Fruit fly (Drosophila melanogaster) whole organism, embryonic: Measurements from ENCODE around the gene Creld.

Source experiments
- CG10959 ChIP-seq: fragments of 200-800 bp; sonication (Bioruptor generic); IDR thresholded peaks from 2 replicates; pipeline ENCODE4 v1.3.6; 2022; ENCODE audit warnings: missing biosample characterization, missing genetic modification characterization
- CG15011 ChIP-seq: fragments of 200-800 bp; sonication (Bioruptor generic); optimal IDR thresholded peaks from 3 replicates; lab custom pipeline; 2018; ENCODE audit warnings: missing biosample characterization, mild to moderate bottlenecking, missing genetic modification characterization
- CG17568 ChIP-seq: fragments of 200-800 bp; sonication (Bioruptor generic); optimal IDR thresholded peaks from 2 replicates; lab custom pipeline; 2018; ENCODE audit warnings: missing biosample characterization, mild to moderate bottlenecking, missing genetic modification characterization, moderate library complexity
- CG17912 ChIP-seq: fragments of 200-800 bp; sonication (Bioruptor generic); optimal IDR thresholded peaks from 2 replicates; lab custom pipeline; 2018; ENCODE audit warnings: missing biosample characterization, mild to moderate bottlenecking, missing genetic modification characterization
- CG2199 ChIP-seq: fragments of 200-800 bp; sonication (Bioruptor generic); IDR thresholded peaks from 3 replicates; pipeline ENCODE4 v1.3.6; 2022; ENCODE audit warnings: missing biosample characterization, missing genetic modification characterization
- CG2202 ChIP-seq: fragments of 200-800 bp; sonication (Bioruptor generic); optimal IDR thresholded peaks from 2 replicates; lab custom pipeline; 2018; ENCODE audit warnings: missing biosample characterization, mild to moderate bottlenecking, missing genetic modification characterization
- CG3065 ChIP-seq: fragments of 200-800 bp; sonication (Bioruptor generic); optimal IDR thresholded peaks from 2 replicates; lab custom pipeline; 2016; ENCODE audit warnings: missing biosample characterization, missing genetic modification characterization
- CG31224 ChIP-seq: fragments of 200-800 bp; sonication (Bioruptor generic); IDR thresholded peaks from 2 replicates; pipeline ENCODE4 v1.3.6; 2022; ENCODE audit warnings: missing biosample characterization, missing genetic modification characterization
- CG31365 ChIP-seq: fragments of 200-800 bp; sonication (Bioruptor generic); optimal IDR thresholded peaks from 2 replicates; lab custom pipeline; 2018; ENCODE audit warnings: missing biosample characterization, mild to moderate bottlenecking, missing genetic modification characterization
- CG3281 ChIP-seq: fragments of 200-800 bp; sonication (Bioruptor generic); optimal IDR thresholded peaks from 3 replicates; lab custom pipeline; 2017; ENCODE audit warnings: missing biosample characterization, mild to moderate bottlenecking, missing genetic modification characterization
- CG34422 ChIP-seq: fragments of 200-800 bp; sonication (Bioruptor generic); IDR thresholded peaks from 3 replicates; pipeline ENCODE4 v1.3.6; 2022; ENCODE audit warnings: missing biosample characterization, missing genetic modification characterization
- CG3995 ChIP-seq: fragments of 200-800 bp; sonication (Bioruptor generic); optimal IDR thresholded peaks from 3 replicates; lab custom pipeline; 2016; ENCODE audit warnings: missing biosample characterization, missing genetic modification characterization
- CG4424 ChIP-seq: fragments of 200-800 bp; sonication (Bioruptor generic); optimal IDR thresholded peaks from 3 replicates; lab custom pipeline; 2016; ENCODE audit warnings: missing biosample characterization, missing genetic modification characterization
- CG6175 ChIP-seq: fragments of 200-800 bp; sonication (Bioruptor generic); IDR thresholded peaks from 3 replicates; pipeline ENCODE4 v1.3.6; 2022; ENCODE audit warnings: missing biosample characterization, missing genetic modification characterization
- CG6683 ChIP-seq: fragments of 200-800 bp; sonication (Bioruptor generic); optimal IDR thresholded peaks from 2 replicates; lab custom pipeline; 2017; ENCODE audit warnings: missing biosample characterization, mild to moderate bottlenecking, missing genetic modification characterization, missing genetic modification reagents
- CG7556 ChIP-seq: fragments of 200-800 bp; sonication (Bioruptor generic); optimal IDR thresholded peaks from 2 replicates; lab custom pipeline; 2017; ENCODE audit warnings: missing biosample characterization, mild to moderate bottlenecking, missing genetic modification characterization
- CHES-1-like ChIP-seq: fragments of 200-800 bp; sonication (Bioruptor generic); optimal IDR thresholded peaks from 2 replicates; lab custom pipeline; 2016; ENCODE audit warnings: missing biosample characterization, missing genetic modification characterization
- CoRest ChIP-seq: fragments of 200-800 bp; sonication (Bioruptor generic); optimal IDR thresholded peaks from 3 replicates; lab custom pipeline; 2018; ENCODE audit warnings: missing biosample characterization, mild to moderate bottlenecking, missing genetic modification characterization, moderate library complexity
- Doc3 ChIP-seq: fragments of 200-800 bp; sonication (Bioruptor generic); IDR thresholded peaks from 3 replicates; pipeline ENCODE4 v1.3.6; 2022; ENCODE audit warnings: missing biosample characterization, missing genetic modification characterization; ENCODE audit not compliant: partially characterized antibody
- Hand ChIP-seq: fragments of 200-800 bp; sonication (Bioruptor generic); optimal IDR thresholded peaks from 2 replicates; lab custom pipeline; 2017; ENCODE audit warnings: mild to moderate bottlenecking, missing biosample characterization, missing genetic modification reagents, missing genetic modification characterization
- Hmx ChIP-seq: fragments of 200-800 bp; sonication (Bioruptor generic); optimal IDR thresholded peaks from 2 replicates; lab custom pipeline; 2016; ENCODE audit warnings: missing biosample characterization, missing genetic modification characterization
- Hsf ChIP-seq: fragments of 200-800 bp; sonication (Bioruptor generic); optimal IDR thresholded peaks from 3 replicates; lab custom pipeline; 2016; ENCODE audit warnings: missing biosample characterization, missing genetic modification characterization
- Lim3 ChIP-seq: fragments of 200-800 bp; sonication (Bioruptor generic); IDR thresholded peaks from 2 replicates; pipeline ENCODE4 v1.3.6; 2022; ENCODE audit warnings: missing biosample characterization, missing genetic modification characterization
- Neu2 ChIP-seq: fragments of 200-800 bp; sonication (Bioruptor generic); optimal IDR thresholded peaks from 3 replicates; lab custom pipeline; 2016; ENCODE audit warnings: missing biosample characterization, missing genetic modification characterization, borderline replicate concordance
- Opbp ChIP-seq: fragments of 200-800 bp; sonication (Bioruptor generic); IDR thresholded peaks from 3 replicates; pipeline ENCODE4 v1.3.6; 2022; ENCODE audit warnings: missing biosample characterization, missing genetic modification characterization; ENCODE audit not compliant: partially characterized antibody
- Pdp1 ChIP-seq, 2 experiments: fragments of 200-800 bp; sonication (Bioruptor generic); optimal IDR thresholded peaks; 3 replicates each; lab custom pipeline; 2016; ENCODE audit warnings: missing biosample characterization in 2 of 2, missing genetic modification characterization in 2 of 2, mild to moderate bottlenecking in 1 of 2, moderate library complexity in 1 of 2
- Poxn ChIP-seq: fragments of 200-800 bp; sonication (Bioruptor generic); IDR thresholded peaks from 2 replicates; pipeline ENCODE4 v1.3.6; 2022; ENCODE audit warnings: missing biosample characterization, missing genetic modification characterization
- Sin3A ChIP-seq: fragments of >200 bp; optimal IDR thresholded peaks from 2 replicates; lab custom pipeline; 2018
- Sox100B ChIP-seq: fragments of 200-800 bp; sonication (Bioruptor generic); optimal IDR thresholded peaks from 3 replicates; lab custom pipeline; 2018; ENCODE audit warnings: missing biosample characterization, mild to moderate bottlenecking, missing genetic modification characterization
- ase ChIP-seq: fragments of 200-800 bp; sonication (Bioruptor generic); IDR thresholded peaks from 3 replicates; pipeline ENCODE4 v1.3.6; 2022; ENCODE audit warnings: missing biosample characterization, missing genetic modification characterization
- br ChIP-seq: fragments of >200 bp; optimal IDR thresholded peaks from 2 replicates; lab custom pipeline; 2017
- cad ChIP-seq: fragments of >200 bp; optimal IDR thresholded peaks from 2 replicates; lab custom pipeline; 2017; ENCODE audit warnings: missing biosample characterization, missing genetic modification characterization
- cato ChIP-seq: fragments of 200-800 bp; sonication (Bioruptor generic); optimal IDR thresholded peaks from 2 replicates; lab custom pipeline; 2016; ENCODE audit warnings: missing biosample characterization, missing genetic modification characterization, borderline replicate concordance
- crp ChIP-seq, 2 experiments: fragments of 200-800 bp; sonication (Bioruptor generic); optimal IDR thresholded peaks; 2 replicates in 1 of 2; 3 replicates in 1 of 2; lab custom pipeline; 2017; ENCODE audit warnings: missing biosample characterization in 2 of 2, missing genetic modification characterization in 2 of 2, mild to moderate bottlenecking in 1 of 2, moderate library complexity in 1 of 2
- dmrt11E ChIP-seq: fragments of 200-800 bp; sonication (Bioruptor generic); optimal IDR thresholded peaks from 3 replicates; lab custom pipeline; 2018; ENCODE audit warnings: missing biosample characterization, mild to moderate bottlenecking, missing genetic modification characterization, moderate library complexity
- dmrt99B ChIP-seq: fragments of 200-800 bp; sonication (Bioruptor generic); optimal IDR thresholded peaks from 2 replicates; lab custom pipeline; 2018; ENCODE audit warnings: missing biosample characterization, mild to moderate bottlenecking, missing genetic modification characterization, moderate library complexity
- h ChIP-seq: fragments of >200 bp; optimal IDR thresholded peaks from 2 replicates; lab custom pipeline; 2017
- lbe ChIP-seq: fragments of 200-800 bp; sonication (Bioruptor generic); optimal IDR thresholded peaks from 2 replicates; lab custom pipeline; 2016; ENCODE audit warnings: missing biosample characterization, mild to moderate bottlenecking, missing genetic modification characterization
- lola ChIP-seq, 3 experiments: fragments of >200 bp in 2 of 3; fragments of 200-800 bp in 1 of 3; sonication (Bioruptor generic) in 1 of 3; optimal IDR thresholded peaks; 2 replicates each; lab custom pipeline; 2017 to 2019; ENCODE audit warnings: missing biosample characterization in 3 of 3, missing genetic modification characterization in 3 of 3, mild to moderate bottlenecking in 1 of 3, moderate library complexity in 1 of 3
- maf-S ChIP-seq: fragments of 200-800 bp; sonication (Bioruptor generic); optimal IDR thresholded peaks from 2 replicates; lab custom pipeline; 2016; ENCODE audit warnings: missing biosample characterization, missing genetic modification characterization
- mirr ChIP-seq: fragments of 200-800 bp; sonication (Bioruptor generic); optimal IDR thresholded peaks from 3 replicates; lab custom pipeline; 2018; ENCODE audit warnings: missing biosample characterization, mild to moderate bottlenecking, missing genetic modification characterization
- odd ChIP-seq: fragments of 200-800 bp; sonication (Bioruptor generic); optimal IDR thresholded peaks from 2 replicates; lab custom pipeline; 2017; ENCODE audit warnings: missing biosample characterization, mild to moderate bottlenecking, missing genetic modification characterization
- p53 ChIP-seq: fragments of 200-800 bp; sonication (Bioruptor generic); optimal IDR thresholded peaks from 2 replicates; lab custom pipeline; 2016; ENCODE audit warnings: missing biosample characterization, missing genetic modification characterization
- pan ChIP-seq, 4 experiments: fragments of >200 bp in 3 of 4; fragments of 200-800 bp in 1 of 4; sonication (Bioruptor generic) in 1 of 4; optimal IDR thresholded peaks in 3 of 4; IDR thresholded peaks in 1 of 4; 2 replicates each; pipeline versions ENCODE4 v1.3.6 to Lab custom; 2017 to 2022; ENCODE audit warnings: missing biosample characterization in 2 of 4, missing genetic modification characterization in 2 of 4, mixed read lengths in 1 of 4
- peb ChIP-seq: fragments of 200-800 bp; sonication (Bioruptor generic); IDR thresholded peaks from 2 replicates; pipeline ENCODE4 v1.3.6; 2022; ENCODE audit warnings: missing biosample characterization, missing genetic modification characterization
- sd ChIP-seq: fragments of 200-800 bp; sonication (Bioruptor generic); optimal IDR thresholded peaks from 3 replicates; lab custom pipeline; 2018; ENCODE audit warnings: missing biosample characterization, mild to moderate bottlenecking, missing genetic modification characterization, moderate library complexity
- sens-2 ChIP-seq: fragments of 200-800 bp; sonication (Bioruptor generic); IDR thresholded peaks from 2 replicates; pipeline ENCODE4 v1.3.6; 2022; ENCODE audit warnings: missing biosample characterization, missing genetic modification characterization
- slp2 ChIP-seq: fragments of 200-800 bp; sonication (Bioruptor generic); optimal IDR thresholded peaks from 2 replicates; lab custom pipeline; 2016; ENCODE audit warnings: missing biosample characterization, missing genetic modification characterization
- wek ChIP-seq: fragments of 200-800 bp; sonication (Bioruptor generic); optimal IDR thresholded peaks from 3 replicates; lab custom pipeline; 2018; ENCODE audit warnings: missing biosample characterization, mild to moderate bottlenecking, missing genetic modification characterization, moderate library complexity
- z ChIP-seq: fragments of 200-800 bp; sonication (Bioruptor generic); IDR thresholded peaks from 3 replicates; pipeline ENCODE4 v1.3.6; 2022; ENCODE audit warnings: missing biosample characterization, missing genetic modification characterization
- zen2 ChIP-seq: fragments of 200-800 bp; sonication (Bioruptor generic); IDR thresholded peaks from 3 replicates; pipeline ENCODE4 v1.3.6; 2022; ENCODE audit warnings: missing biosample characterization, missing genetic modification characterization; ENCODE audit not compliant: partially characterized antibody

Creld gene

DNA sequence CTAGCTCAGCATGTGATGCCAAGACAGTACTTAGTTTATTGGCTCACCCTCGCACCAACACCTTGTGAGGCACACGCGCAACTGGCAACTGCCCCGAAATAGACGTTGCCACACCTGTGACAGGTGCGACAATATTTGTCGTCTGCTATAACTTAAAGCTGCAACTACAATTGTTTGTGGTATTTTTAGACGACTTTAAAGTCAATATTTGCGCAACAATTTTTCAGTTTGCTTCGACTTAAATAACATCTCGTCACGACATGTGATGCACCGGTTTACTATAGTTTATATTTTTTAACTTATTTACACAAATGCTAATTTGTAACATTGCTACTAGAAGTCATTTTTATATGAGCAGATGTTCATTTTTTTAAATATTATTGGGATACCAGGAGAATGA lies 21.0 kb upstream of the Creld start (continued):
- peak; percentile 79 for TF ChIP-seq wek (GFP tag; lab: Kevin White, UChicago)
- no peak for TF ChIP-seq CG3065 (GFP tag; lab: Kevin White, UChicago)
- peak; percentile 28 for TF ChIP-seq dmrt99B (tag; lab: Kevin White, UChicago)
- peak; percentile 53 for TF ChIP-seq CG6683
- peak; percentile 14 for TF ChIP-seq CG4424 (GFP tag; lab: Kevin White, UChicago)
- TF ChIP-seq z (GFP tag; lab: Robert Waterston, UW) = no peak
- TF ChIP-seq CG10959 (GFP tag; lab: Robert Waterston, UW) = no peak
- no peak for TF ChIP-seq CG3995 (GFP tag; lab: Kevin White, UChicago)
- TF ChIP-seq zen2 (GFP tag; lab: Robert Waterston, UW) = no peak
- no peak for TF ChIP-seq br
- no peak for TF ChIP-seq slp2 (GFP tag; lab: Kevin White, UChicago)
- peak in 1 of 2 experiments; percentile 42 for TF ChIP-seq Pdp1 (GFP tag; optimal IDR thresholded peaks at IDR 0.05; lab: Kevin White, UChicago)
- no peak for TF ChIP-seq p53
- TF ChIP-seq maf-S (GFP tag; lab: Kevin White, UChicago) = no peak
- TF ChIP-seq CG31365 (tag; lab: Kevin White, UChicago) = peak; percentile 40
- TF ChIP-seq lbe (GFP tag; lab: Kevin White, UChicago) = peak; percentile 78
- no peak for TF ChIP-seq Doc3 (GFP tag; lab: Robert Waterston, UW)
- no peak for TF ChIP-seq CHES-1-like (GFP tag; lab: Kevin White, UChicago)
- no peak for TF ChIP-seq cato (GFP tag; lab: Kevin White, UChicago)
- TF ChIP-seq CG7556 (GFP tag; lab: Kevin White, UChicago) = peak; percentile 46
- no peak for TF ChIP-seq CoRest (tag; lab: Kevin White, UChicago)
- TF ChIP-seq Lim3 (GFP tag; lab: Robert Waterston, UW) = no peak
- TF ChIP-seq CG3281 = peak; percentile 63
- no peak for TF ChIP-seq Neu2 (GFP tag; lab: Kevin White, UChicago)
- no peak for TF ChIP-seq Poxn (GFP tag; lab: Robert Waterston, UW)
- TF ChIP-seq CG31224 = no peak
- TF ChIP-seq CG17912 (GFP tag; lab: Kevin White, UChicago) = no peak
- peak; percentile 19 for TF ChIP-seq mirr (GFP tag; lab: Kevin White, UChicago)
- TF ChIP-seq pan (optimal IDR thresholded peaks at IDR 0.05; lab: Kevin White, UChicago) = no peak
- TF ChIP-seq pan (GFP tag; optimal IDR thresholded peaks at IDR 0.05 in 1 of 2, IDR thresholded peaks at IDR 0.05 in 1 of 2) = peak in 1 of 2 experiments; percentile 38
- no peak for TF ChIP-seq sens-2 (GFP tag; lab: Robert Waterston, UW)
- no peak for TF ChIP-seq h
- TF ChIP-seq CG2202 (tag; lab: Kevin White, UChicago) = no peak
- peak; percentile 72 for TF ChIP-seq CG17568 (GFP tag; lab: Kevin White, UChicago)
- TF ChIP-seq CG6175 = 0 out of 3 replicates have a peak, but pooled peaks have one; percentile 29
- TF ChIP-seq lola (GFP tag; optimal IDR thresholded peaks at IDR 0.05; lab: Kevin White, UChicago) = peak in 1 of 3 experiments; percentile 1
- TF ChIP-seq CG34422 = no peak
- TF ChIP-seq Sin3A (lab: Kevin White, UChicago) = no peak
- peak; percentile 74 for TF ChIP-seq Sox100B (GFP tag; lab: Kevin White, UChicago)
- TF ChIP-seq cad (GFP tag; lab: Kevin White, UChicago) = no peak
- peak; percentile 71 for TF ChIP-seq odd (GFP tag; lab: Kevin White, UChicago)
- TF ChIP-seq Hand (GFP tag; lab: Kevin White, UChicago) = peak; percentile 14
- no peak for TF ChIP-seq peb (GFP tag; lab: Robert Waterston, UW)
- TF ChIP-seq sd = peak; percentile 25
- TF ChIP-seq ase (GFP tag; lab: Robert Waterston, UW) = no peak
- no peak for TF ChIP-seq Opbp (GFP tag; lab: Robert Waterston, UW)
- TF ChIP-seq crp (GFP tag; optimal IDR thresholded peaks at IDR 0.05; lab: Kevin White, UChicago) = no peak
- TF ChIP-seq Hmx (GFP tag; lab: Kevin White, UChicago) = no peak
- TF ChIP-seq CG2199 (GFP tag; lab: Robert Waterston, UW) = no peak
- no peak for TF ChIP-seq dmrt11E (tag; lab: Kevin White, UChicago)
- peak; percentile 28 for TF ChIP-seq CG15011 (GFP tag; lab: Kevin White, UChicago)
- TF ChIP-seq Hsf (GFP tag; lab: Kevin White, UChicago) = no peak
